Fruit fly (Drosophila melanogaster) whole organism, prepupa: ENCODE measurements around the gene lbl.

ENCODE experiments used
- CG10631 ChIP-seq: fragments of 200-800 bp; sonication (Bioruptor generic); optimal IDR thresholded peaks from 2 replicates; lab custom pipeline; 2016; ENCODE audit warnings: missing biosample characterization, missing genetic modification characterization
- CG10669 ChIP-seq: fragments of 200-800 bp; sonication (Bioruptor generic); optimal IDR thresholded peaks from 3 replicates; lab custom pipeline; 2018; ENCODE audit warnings: missing biosample characterization, mild to moderate bottlenecking, missing genetic modification characterization, moderate library complexity
- CG11294 ChIP-seq: fragments of 200-800 bp; sonication (Bioruptor generic); IDR thresholded peaks from 2 replicates; pipeline ENCODE4 v1.3.6; 2022; ENCODE audit warnings: missing biosample characterization, missing genetic modification characterization
- CG16779 ChIP-seq: fragments of 200-800 bp; sonication (Bioruptor generic); optimal IDR thresholded peaks from 3 replicates; lab custom pipeline; 2017; ENCODE audit warnings: missing biosample characterization, mild to moderate bottlenecking, missing genetic modification characterization
- CG32006 ChIP-seq: fragments of 200-800 bp; sonication (Bioruptor generic); optimal IDR thresholded peaks from 3 replicates; lab custom pipeline; 2017; ENCODE audit warnings: missing biosample characterization, mild to moderate bottlenecking, missing genetic modification characterization
- CG34406 ChIP-seq: fragments of 200-800 bp; sonication (Bioruptor generic); optimal IDR thresholded peaks from 3 replicates; lab custom pipeline; 2016; ENCODE audit warnings: missing biosample characterization, missing genetic modification characterization
- CG3919 ChIP-seq: fragments of 200-800 bp; sonication (Bioruptor generic); optimal IDR thresholded peaks from 3 replicates; lab custom pipeline; 2016; ENCODE audit warnings: missing biosample characterization, missing genetic modification characterization
- CG6163 ChIP-seq: fragments of 200-800 bp; sonication (Bioruptor generic); IDR thresholded peaks from 3 replicates; pipeline ENCODE4 v1.3.6; 2022; ENCODE audit warnings: missing biosample characterization, missing genetic modification characterization
- CG6276 ChIP-seq: fragments of 200-800 bp; sonication (Bioruptor generic); optimal IDR thresholded peaks from 2 replicates; lab custom pipeline; 2017; ENCODE audit warnings: missing biosample characterization, mild to moderate bottlenecking, missing genetic modification characterization
- CG6792 ChIP-seq: fragments of 200-800 bp; sonication (Bioruptor generic); optimal IDR thresholded peaks from 3 replicates; lab custom pipeline; 2016; ENCODE audit warnings: missing biosample characterization, missing genetic modification characterization
- CG6808 ChIP-seq: fragments of 200-800 bp; sonication (Bioruptor generic); optimal IDR thresholded peaks from 3 replicates; lab custom pipeline; 2017; ENCODE audit warnings: missing biosample characterization, missing genetic modification characterization, mild to moderate bottlenecking, moderate library complexity, missing genetic modification reagents
- CG6854 ChIP-seq: fragments of 200-800 bp; sonication (Bioruptor generic); optimal IDR thresholded peaks from 2 replicates; lab custom pipeline; 2017; ENCODE audit warnings: missing biosample characterization, mild to moderate bottlenecking, missing genetic modification characterization
- CG8119 ChIP-seq: fragments of 200-800 bp; sonication (Bioruptor generic); IDR thresholded peaks from 3 replicates; pipeline ENCODE4 v1.3.6; 2022; ENCODE audit warnings: missing biosample characterization, missing genetic modification characterization
- CG8319 ChIP-seq: fragments of 200-800 bp; sonication (Bioruptor generic); optimal IDR thresholded peaks from 3 replicates; lab custom pipeline; 2016; ENCODE audit warnings: missing biosample characterization, missing genetic modification characterization
- CG8632 ChIP-seq: fragments of 200-800 bp; sonication (Bioruptor generic); optimal IDR thresholded peaks from 3 replicates; lab custom pipeline; 2016; ENCODE audit warnings: missing biosample characterization, missing genetic modification characterization
- Eip75B ChIP-seq: fragments of 200-800 bp; sonication (Bioruptor generic); optimal IDR thresholded peaks from 3 replicates; lab custom pipeline; 2016; ENCODE audit warnings: missing biosample characterization, missing genetic modification characterization
- Eip93F ChIP-seq: fragments of 200-800 bp; sonication (Bioruptor generic); optimal IDR thresholded peaks from 2 replicates; lab custom pipeline; 2016; ENCODE audit warnings: missing biosample characterization, mild to moderate bottlenecking, missing genetic modification characterization
- Ets21C ChIP-seq: fragments of 200-800 bp; sonication (Bioruptor generic); optimal IDR thresholded peaks from 3 replicates; lab custom pipeline; 2016; ENCODE audit warnings: missing biosample characterization, missing genetic modification characterization
- Ets96B ChIP-seq: fragments of 200-800 bp; optimal IDR thresholded peaks from 2 replicates; lab custom pipeline; 2019; ENCODE audit warnings: missing biosample characterization, mild to moderate bottlenecking, missing genetic modification characterization, moderate library complexity
- Gug ChIP-seq: fragments of 200-800 bp; sonication (Bioruptor generic); IDR thresholded peaks from 2 replicates; pipeline ENCODE4 v1.3.6; 2022; ENCODE audit warnings: missing biosample characterization, missing genetic modification characterization
- Hr38 ChIP-seq: sonication (Bioruptor generic); optimal IDR thresholded peaks from 2 replicates; lab custom pipeline; 2016; ENCODE audit warnings: missing biosample characterization, missing genetic modification characterization
- Hr4 ChIP-seq: fragments of 200-800 bp; sonication (Bioruptor generic); optimal IDR thresholded peaks from 3 replicates; lab custom pipeline; 2016; ENCODE audit warnings: missing biosample characterization, missing genetic modification characterization
- Sox102F ChIP-seq: fragments of 200-800 bp; sonication (Bioruptor generic); optimal IDR thresholded peaks from 2 replicates; lab custom pipeline; 2016; ENCODE audit warnings: missing biosample characterization, mild to moderate bottlenecking, missing genetic modification characterization
- Sox14 ChIP-seq: fragments of 200-800 bp; sonication (Bioruptor generic); optimal IDR thresholded peaks from 3 replicates; lab custom pipeline; 2016; ENCODE audit warnings: missing biosample characterization, missing genetic modification characterization
- achi ChIP-seq: fragments of 200-800 bp; sonication (Bioruptor generic); optimal IDR thresholded peaks from 3 replicates; lab custom pipeline; 2016; ENCODE audit warnings: missing biosample characterization, missing genetic modification characterization
- acj6 ChIP-seq: fragments of 200-800 bp; sonication (Bioruptor generic); optimal IDR thresholded peaks from 3 replicates; lab custom pipeline; 2016; ENCODE audit warnings: missing biosample characterization, missing genetic modification characterization
- dsx ChIP-seq: fragments of 200-800 bp; optimal IDR thresholded peaks from 3 replicates; lab custom pipeline; 2019; ENCODE audit warnings: missing biosample characterization, mild to moderate bottlenecking, missing genetic modification characterization, moderate library complexity; ENCODE audit not compliant: poor library complexity, severe bottlenecking
- eg ChIP-seq: fragments of 200-800 bp; sonication (Bioruptor generic); IDR thresholded peaks from 3 replicates; pipeline ENCODE4 v1.3.6; 2022; ENCODE audit warnings: missing biosample characterization, missing genetic modification characterization
- esn ChIP-seq: fragments of 200-800 bp; sonication (Bioruptor generic); optimal IDR thresholded peaks from 2 replicates; lab custom pipeline; 2016; ENCODE audit warnings: missing biosample characterization, mild to moderate bottlenecking, missing genetic modification characterization, moderate library complexity
- fd59A ChIP-seq: fragments of 200-800 bp; sonication (Bioruptor generic); optimal IDR thresholded peaks from 2 replicates; lab custom pipeline; 2017; ENCODE audit warnings: missing biosample characterization, mild to moderate bottlenecking, missing genetic modification characterization, missing genetic modification reagents
- fd85E ChIP-seq: fragments of 200-800 bp; sonication (Bioruptor generic); optimal IDR thresholded peaks from 3 replicates; lab custom pipeline; 2016; ENCODE audit warnings: missing biosample characterization, missing genetic modification characterization
- fkh ChIP-seq: fragments of 200-800 bp; sonication (Bioruptor generic); optimal IDR thresholded peaks from 3 replicates; lab custom pipeline; 2017; ENCODE audit warnings: missing biosample characterization, mild to moderate bottlenecking, missing genetic modification characterization, moderate library complexity
- lz ChIP-seq: fragments of 200-800 bp; sonication (Bioruptor generic); optimal IDR thresholded peaks from 3 replicates; lab custom pipeline; 2016; ENCODE audit warnings: missing biosample characterization, missing genetic modification characterization
- pdm3 ChIP-seq: fragments of 200-800 bp; sonication (Bioruptor generic); optimal IDR thresholded peaks from 3 replicates; lab custom pipeline; 2016; ENCODE audit warnings: missing biosample characterization, missing genetic modification characterization
- salr ChIP-seq, 2 experiments: fragments of 200-800 bp; sonication (Bioruptor generic); optimal IDR thresholded peaks; 3 replicates each; lab custom pipeline; 2016 to 2018; ENCODE audit warnings: missing biosample characterization in 2 of 2, missing genetic modification characterization in 2 of 2, mild to moderate bottlenecking in 1 of 2
- spab ChIP-seq: fragments of 200-800 bp; sonication (Bioruptor generic); optimal IDR thresholded peaks from 2 replicates; lab custom pipeline; 2017; ENCODE audit warnings: missing biosample characterization, mild to moderate bottlenecking, missing genetic modification characterization, missing genetic modification reagents
- ss ChIP-seq, 2 experiments: fragments of 200-800 bp; sonication (Bioruptor generic); optimal IDR thresholded peaks; 2 replicates in 1 of 2; 3 replicates in 1 of 2; lab custom pipeline; 2017 to 2018; ENCODE audit warnings: mild to moderate bottlenecking in 2 of 2, missing biosample characterization in 2 of 2, missing genetic modification characterization in 2 of 2, moderate library complexity in 1 of 2
- svp ChIP-seq: fragments of 200-800 bp; sonication (Bioruptor generic); peaks from one replicate; lab custom pipeline; 2016; ENCODE audit warnings: missing biosample characterization, missing genetic modification characterization
- topi ChIP-seq: fragments of 200-800 bp; sonication (Bioruptor generic); optimal IDR thresholded peaks from 3 replicates; lab custom pipeline; 2016; ENCODE audit warnings: missing biosample characterization, missing genetic modification characterization
- vri ChIP-seq: fragments of 200-800 bp; sonication (Bioruptor generic); optimal IDR thresholded peaks from 3 replicates; lab custom pipeline; 2016; ENCODE audit warnings: missing biosample characterization, mild to moderate bottlenecking, missing genetic modification characterization

lbl gene

DNA sequence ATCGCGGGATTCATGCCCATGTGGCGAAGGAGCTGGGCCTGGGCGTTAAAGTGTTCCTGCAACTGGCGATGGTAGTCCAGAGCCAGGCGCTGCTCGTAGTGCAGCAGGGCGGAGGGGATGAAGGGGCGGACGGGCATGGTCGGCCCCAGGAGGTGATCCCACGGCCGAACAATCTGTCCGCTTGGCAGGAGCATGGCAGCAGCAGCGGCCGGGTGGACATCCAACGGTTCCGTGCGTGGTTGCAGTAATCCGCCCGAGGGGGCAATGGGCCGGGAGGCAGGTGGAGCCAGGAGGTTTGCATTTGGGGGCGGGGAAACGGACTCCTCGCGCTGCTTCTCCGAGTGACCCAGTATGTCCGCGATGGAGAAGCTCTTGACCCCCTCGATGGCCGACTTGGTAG, 11.4 kb upstream of the lbl start:
- TF ChIP-seq CG34406 (no peak), Ets21C (GFP tag; lab: Kevin White, UChicago) (no peak), fd85E (GFP tag; lab: Kevin White, UChicago) (no peak), CG6163 (GFP tag; lab: Robert Waterston, UW) (no peak), Hr4 (GFP tag; lab: Kevin White, UChicago) (no peak)

DNA sequence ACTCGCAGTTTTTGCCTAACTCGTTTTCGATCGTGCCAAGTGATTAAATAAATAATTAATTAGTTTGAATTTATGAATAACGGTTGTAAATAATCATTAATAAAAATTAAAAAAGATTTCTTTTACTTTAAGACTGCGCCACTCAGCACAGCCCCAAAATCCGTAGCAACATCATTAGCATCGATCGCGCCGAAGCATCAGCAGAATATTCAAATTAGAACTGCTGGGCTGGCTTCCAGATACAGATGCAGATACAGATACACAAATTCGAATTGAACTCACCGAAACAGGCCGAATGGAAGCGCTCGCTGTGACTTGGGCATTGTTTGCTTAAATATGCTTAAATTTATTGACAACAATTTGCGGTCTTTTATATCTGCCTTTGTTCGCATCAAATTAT, 6.8 kb upstream of the lbl start:
- TF ChIP-seq svp (no peak), Hr38 (no peak), fd59A (GFP tag; lab: Kevin White, UChicago) (no peak), acj6 (GFP tag; lab: Kevin White, UChicago) (no peak), Sox102F (GFP tag; lab: Kevin White, UChicago) (no peak), CG6276 (GFP tag; lab: Kevin White, UChicago) (no peak), fd85E (GFP tag; lab: Kevin White, UChicago) (no peak), achi (GFP tag; lab: Kevin White, UChicago) (no peak), CG3919 (GFP tag; lab: Kevin White, UChicago) (no peak), fkh (GFP tag; lab: Kevin White, UChicago) (no peak), CG8319 (GFP tag; lab: Kevin White, UChicago) (no peak), dsx (GFP tag; lab: Kevin White, UChicago) (no peak), Ets96B (tag; lab: Kevin White, UChicago) (no peak), topi (no peak), lz (GFP tag; lab: Kevin White, UChicago) (no peak), vri (GFP tag; lab: Kevin White, UChicago) (no peak), Eip93F (GFP tag; lab: Kevin White, UChicago) (no peak), CG10669 (GFP tag; lab: Kevin White, UChicago) (no peak)

DNA sequence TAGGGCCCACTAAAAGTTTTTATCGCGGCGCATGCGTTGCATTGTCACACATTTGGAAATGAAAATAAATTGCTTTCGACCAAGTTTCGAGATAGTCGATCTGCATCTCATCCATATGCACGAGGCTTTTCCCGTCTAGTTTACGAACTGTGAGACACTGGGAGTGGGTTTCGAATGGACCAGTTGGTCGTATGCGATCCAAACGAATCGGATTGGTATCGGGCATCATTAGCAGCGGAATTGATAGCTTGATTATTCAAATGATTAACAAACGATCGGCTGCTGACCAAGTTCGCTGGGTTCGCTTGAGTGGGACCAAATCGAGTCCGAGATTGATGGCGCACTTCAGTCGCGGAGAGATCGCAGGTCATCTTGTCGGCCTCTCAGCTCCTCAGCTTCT, 6.2 kb upstream of the lbl start:
- TF ChIP-seq ss (GFP tag; optimal IDR thresholded peaks at IDR 0.05; lab: Kevin White, UChicago) (no peak), esn (no peak), lz (GFP tag; lab: Kevin White, UChicago) (no peak), Sox14 (GFP tag; lab: Kevin White, UChicago) (no peak), Eip75B (GFP tag; lab: Kevin White, UChicago) (no peak), Sox102F (GFP tag; lab: Kevin White, UChicago) (no peak), fd59A (GFP tag; lab: Kevin White, UChicago) (no peak), CG11294 (GFP tag; lab: Robert Waterston, UW) (no peak), CG16779 (tag; lab: Kevin White, UChicago) (no peak), vri (GFP tag; lab: Kevin White, UChicago) (no peak), pdm3 (no peak), salr (GFP tag; optimal IDR thresholded peaks at IDR 0.05; lab: Kevin White, UChicago) (no peak), CG8632 (no peak), spab (GFP tag; lab: Kevin White, UChicago) (no peak), CG6808 (GFP tag; lab: Kevin White, UChicago) (no peak), CG6276 (GFP tag; lab: Kevin White, UChicago) (no peak), fd85E (GFP tag; lab: Kevin White, UChicago) (no peak)

DNA sequence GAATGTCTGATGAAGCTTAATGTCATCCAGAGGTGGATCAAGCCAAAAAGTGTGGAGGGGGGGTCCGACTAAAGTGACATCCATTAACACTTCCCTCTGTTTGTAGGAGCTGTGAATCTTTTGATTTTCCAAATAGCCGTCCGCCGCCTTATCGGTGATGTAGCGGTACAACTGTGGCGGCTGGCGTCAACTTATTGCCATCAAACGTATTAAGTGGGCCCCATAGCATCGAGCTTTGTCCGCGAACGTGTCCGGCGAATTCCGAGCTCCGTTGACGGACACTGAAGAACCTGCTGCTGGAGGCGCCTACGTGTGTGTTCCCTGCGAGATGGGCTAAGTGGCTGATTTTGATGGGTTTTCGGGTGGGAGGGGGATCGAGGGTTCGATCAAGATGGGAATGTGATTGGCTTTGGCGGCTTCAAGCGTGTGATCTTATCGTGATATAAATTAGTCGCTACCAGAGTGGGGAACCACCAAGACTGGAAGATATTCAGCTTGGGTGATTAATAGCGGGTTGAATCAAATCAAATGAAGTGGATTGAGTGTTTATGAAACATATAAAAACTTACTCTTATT, 3.7 kb upstream of the lbl start:
- no peak for TF ChIP-seq Sox14 (GFP tag; lab: Kevin White, UChicago)
- TF ChIP-seq CG32006 (GFP tag; lab: Kevin White, UChicago) = no peak
- TF ChIP-seq svp = no peak
- TF ChIP-seq CG8119 (GFP tag; lab: Robert Waterston, UW) = no peak
- TF ChIP-seq salr (GFP tag; optimal IDR thresholded peaks at IDR 0.05; lab: Kevin White, UChicago) = no peak
- TF ChIP-seq CG6854 (GFP tag; lab: Kevin White, UChicago) = no peak
- TF ChIP-seq CG6792 = no peak
- no peak for TF ChIP-seq Sox102F (GFP tag; lab: Kevin White, UChicago)
- no peak for TF ChIP-seq pdm3
- TF ChIP-seq Eip75B (GFP tag; lab: Kevin White, UChicago) = no peak
- TF ChIP-seq CG8632 = no peak
- no peak for TF ChIP-seq acj6 (GFP tag; lab: Kevin White, UChicago)
- TF ChIP-seq Ets96B (tag; lab: Kevin White, UChicago) = no peak
- TF ChIP-seq CG10631 (GFP tag; lab: Kevin White, UChicago) = no peak
- TF ChIP-seq eg (GFP tag; lab: Robert Waterston, UW) = no peak
- no peak for TF ChIP-seq CG3919 (GFP tag; lab: Kevin White, UChicago)
- TF ChIP-seq fd85E (GFP tag; lab: Kevin White, UChicago) = no peak
- TF ChIP-seq Gug = no peak
